Worm (Caenorhabditis elegans) whole organism, L4 larva: ENCODE results near the gene T26A8.3.

Source experiments
- attf-4 ChIP-seq: sonication (generic microtip); optimal IDR thresholded peaks from 3 replicates; lab custom pipeline; 2017; ENCODE audit warnings: missing biosample characterization, missing genetic modification characterization
- daf-8 ChIP-seq: fragments of 200-800 bp; sonication (Bioruptor generic); IDR thresholded peaks from 2 replicates; pipeline ENCODE4 v1.3.6; 2022; ENCODE audit warnings: missing genetic modification characterization, missing compliant biosample characterization
- egl-27 ChIP-seq: sonication (generic microtip); optimal IDR thresholded peaks from 3 replicates; lab custom pipeline; 2017; ENCODE audit warnings: missing biosample characterization, missing genetic modification reagents, missing genetic modification characterization
- fos-1 ChIP-seq: fragments of 150-350 bp; optimal IDR thresholded peaks from 2 replicates; lab custom pipeline; 2014; ENCODE audit warnings: missing biosample characterization, missing genetic modification characterization
- lim-7 ChIP-seq: fragments of 200-800 bp; sonication (Bioruptor generic); IDR thresholded peaks from 2 replicates; pipeline ENCODE4 v1.3.6; 2022; ENCODE audit warnings: missing genetic modification characterization, missing compliant biosample characterization
- lin-13 ChIP-seq: fragments of 150-350 bp; optimal IDR thresholded peaks from 2 replicates; lab custom pipeline; 2014; ENCODE audit warnings: missing biosample characterization, missing genetic modification reagents, missing genetic modification characterization
- mes-2 ChIP-seq: sonication (generic microtip); optimal IDR thresholded peaks from 2 replicates; lab custom pipeline; 2016; ENCODE audit warnings: missing genotype, mild to moderate bottlenecking, missing genetic modification characterization, missing compliant biosample characterization; ENCODE audit not compliant: poor library complexity, severe bottlenecking
- nhr-10 ChIP-seq: fragments of 150-350 bp; optimal IDR thresholded peaks from 2 replicates; lab custom pipeline; 2014; ENCODE audit warnings: missing biosample characterization, missing genetic modification characterization
- nhr-237 ChIP-seq: sonication (generic microtip); optimal IDR thresholded peaks from 2 replicates; lab custom pipeline; 2017; ENCODE audit warnings: missing biosample characterization, missing genetic modification characterization
- nhr-25 ChIP-seq: sonication (generic microtip); optimal IDR thresholded peaks from 2 replicates; lab custom pipeline; 2017; ENCODE audit warnings: missing genetic modification characterization, mild to moderate bottlenecking, missing compliant biosample characterization, antibody characterized with exemption, moderate library complexity, borderline replicate concordance; ENCODE audit not compliant: insufficient read depth
- pha-4 ChIP-seq, 2 experiments: fragments of 150-350 bp in 1 of 2; fragments of 200-800 bp in 1 of 2; sonication (Bioruptor generic) in 1 of 2; IDR thresholded peaks in 1 of 2; optimal IDR thresholded peaks in 1 of 2; 2 replicates each; pipeline versions ENCODE4 v1.3.6 to Lab custom; 2014 to 2022; ENCODE audit warnings: missing genetic modification characterization in 2 of 2, missing genetic modification reagents in 2 of 2, missing biosample characterization in 1 of 2, missing compliant biosample characterization in 1 of 2
- saeg-2 ChIP-seq: fragments of 200-800 bp; sonication (Bioruptor generic); IDR thresholded peaks from 2 replicates; pipeline ENCODE4 v1.3.6; 2022; ENCODE audit warnings: missing genetic modification reagents, missing genetic modification characterization, missing compliant biosample characterization
- unc-130 ChIP-seq: sonication (generic microtip); optimal IDR thresholded peaks from 2 replicates; lab custom pipeline; 2016; ENCODE audit warnings: missing genetic modification reagents, missing genetic modification characterization, missing compliant biosample characterization
- unc-62 ChIP-seq, 3 experiments: fragments of 150-350 bp in 1 of 3; sonication (generic microtip); optimal IDR thresholded peaks in 2 of 3; peaks in 1 of 3; 1 replicate in 1 of 3; 2 replicates in 2 of 3; lab custom pipeline; 2014 to 2017; ENCODE audit warnings: missing biosample characterization in 3 of 3, missing genetic modification characterization in 3 of 3, missing genetic modification reagents in 3 of 3, missing genotype in 1 of 3

ce11 chrIV:8432709-8433108, 6.3 kb upstream of the T26A8.3 start, which contains the start of the genes T26A8.4 and pdtf-1:
- TF ChIP-seq nhr-237 (tag; lab: Kevin White, UChicago) (peak; percentile 52), unc-62 (GFP tag; optimal IDR thresholded peaks at IDR 0.05 in 1 of 2; lab: Kevin White, UChicago) (peak in 1 of 2 experiments; percentile 100), unc-62 (tag; optimal IDR thresholded peaks at IDR 0.05; lab: Kevin White, UChicago) (no peak), lim-7 (GFP tag; lab: Robert Waterston, UW) (no peak), egl-27 (tag; lab: Kevin White, UChicago) (no peak), pha-4 (GFP tag; IDR thresholded peaks at IDR 0.05; lab: Robert Waterston, UW) (peak; percentile 86), pha-4 (tag; optimal IDR thresholded peaks at IDR 0.05; lab: Kevin White, UChicago) (no peak), unc-130 (peak; percentile 82), lin-13 (peak; percentile 95), daf-8 (GFP tag; lab: Robert Waterston, UW) (no peak), saeg-2 (GFP tag; lab: Robert Waterston, UW) (peak; percentile 66; the same call in 1 of the 2 replicates), nhr-10 (tag; lab: Kevin White, UChicago) (peak; percentile 55), mes-2 (tag; lab: Kevin White, UChicago) (peak; percentile 94), nhr-25 (tag; lab: Kevin White, UChicago) (peak; percentile 91), fos-1 (tag; lab: Kevin White, UChicago) (no peak), attf-4 (tag; lab: Kevin White, UChicago) (no peak)
